Worm (Caenorhabditis elegans) whole organism, midembryonic: ENCODE data around the gene Y43D4A.1.

Experiments used
- T22C8.4 ChIP-seq: fragments of 200-800 bp; sonication (Bioruptor generic); IDR thresholded peaks from 2 replicates; pipeline ENCODE4 v1.3.6; 2022; ENCODE audit warnings: missing genetic modification characterization, missing compliant biosample characterization
- cog-1 ChIP-seq: sonication (generic microtip); optimal IDR thresholded peaks from 2 replicates; lab custom pipeline; 2016; ENCODE audit warnings: missing genetic modification characterization, missing compliant biosample characterization
- flt-1 ChIP-seq: fragments of 200-800 bp; sonication (Bioruptor generic); IDR thresholded peaks from 2 replicates; pipeline ENCODE4 v1.3.6; 2022; ENCODE audit warnings: missing genetic modification characterization, missing compliant biosample characterization
- med-1 ChIP-seq: sonication (generic microtip); optimal IDR thresholded peaks from 2 replicates; lab custom pipeline; 2017; ENCODE audit warnings: missing genetic modification characterization, mild to moderate bottlenecking, missing compliant biosample characterization, antibody characterized with exemption, missing genetic modification reagents; ENCODE audit not compliant: insufficient read depth
- ref-1 ChIP-seq: fragments of 200-800 bp; sonication (Bioruptor generic); conservative IDR thresholded peaks from 2 replicates; pipeline ENCODE4 v1.3.6; 2022; ENCODE audit warnings: missing genetic modification reagents, missing genetic modification characterization, missing compliant biosample characterization
- tab-1 ChIP-seq: fragments of 200-800 bp; sonication (Bioruptor generic); IDR thresholded peaks from 2 replicates; pipeline ENCODE4 v1.3.6; 2022; ENCODE audit warnings: missing genetic modification characterization, missing compliant biosample characterization
- ztf-23 ChIP-seq: fragments of 200-800 bp; sonication (Bioruptor generic); IDR thresholded peaks from 2 replicates; pipeline ENCODE4 v1.3.6; 2022; ENCODE audit warnings: missing genetic modification reagents, missing genetic modification characterization, missing compliant biosample characterization
- ztf-29 ChIP-seq: fragments of 200-800 bp; sonication (Bioruptor generic); IDR thresholded peaks from 2 replicates; pipeline ENCODE4 v1.3.6; 2022; ENCODE audit warnings: missing genetic modification reagents, missing genetic modification characterization, missing compliant biosample characterization

ce11 chrIV:16743530-16743929, at the start of gene Y43D4A.1:
- TF ChIP-seq tab-1 (GFP tag; lab: Robert Waterston, UW) = no peak
- no peak for TF ChIP-seq cog-1 (tag; lab: Kevin White, UChicago)
- no peak for TF ChIP-seq ref-1
- no peak for TF ChIP-seq ztf-23 (GFP tag; lab: Robert Waterston, UW)
- no peak for TF ChIP-seq med-1 (GFP tag; lab: Kevin White, UChicago)
- TF ChIP-seq T22C8.4 (GFP tag; lab: Robert Waterston, UW) = no peak
- no peak for TF ChIP-seq ztf-29 (GFP tag; lab: Robert Waterston, UW)
- no peak for TF ChIP-seq flt-1 (GFP tag; lab: Robert Waterston, UW)
